Worm (Caenorhabditis elegans): ENCODE data around the gene T13C5.6.

The T13C5.6 gene

ce11 chrX:6230669-6231068 is 23.2 kb upstream of the T13C5.6 start, which contains the start of gene lite-1:
lite-1 (minus strand) TSS chrX:6230769.
- TF ChIP-seq ets-7 (tag; optimal IDR thresholded peaks at IDR 0.05) (no peak), ceh-13 (GFP tag; optimal IDR thresholded peaks at IDR 0.05) (no peak), hmbx-1 (tag; optimal IDR thresholded peaks at IDR 0.05) (no peak), tra-4 (tag; optimal IDR thresholded peaks at IDR 0.05) (no peak), hnd-1 (tag; optimal IDR thresholded peaks at IDR 0.05) (no peak), hmg-4 (GFP tag; optimal IDR thresholded peaks at IDR 0.05) (no peak), sea-1 (GFP tag; conservative IDR thresholded peaks at IDR 0.05) (no peak), scrt-1 (GFP tag; IDR thresholded peaks at IDR 0.05) (no peak), B0310.2 (tag; optimal IDR thresholded peaks at IDR 0.05) (no peak), tbx-37 (GFP tag; conservative IDR thresholded peaks at IDR 0.05) (no peak), F13C5.2 (tag; optimal IDR thresholded peaks at IDR 0.05) (no peak), tbx-11 (GFP tag; IDR thresholded peaks at IDR 0.05) (no peak), ceh-36 (tag; optimal IDR thresholded peaks at IDR 0.05) (no peak), aly-1 (tag; optimal IDR thresholded peaks at IDR 0.05) (no peak), pes-1 (GFP tag; IDR thresholded peaks at IDR 0.05) (no peak)

DNA sequence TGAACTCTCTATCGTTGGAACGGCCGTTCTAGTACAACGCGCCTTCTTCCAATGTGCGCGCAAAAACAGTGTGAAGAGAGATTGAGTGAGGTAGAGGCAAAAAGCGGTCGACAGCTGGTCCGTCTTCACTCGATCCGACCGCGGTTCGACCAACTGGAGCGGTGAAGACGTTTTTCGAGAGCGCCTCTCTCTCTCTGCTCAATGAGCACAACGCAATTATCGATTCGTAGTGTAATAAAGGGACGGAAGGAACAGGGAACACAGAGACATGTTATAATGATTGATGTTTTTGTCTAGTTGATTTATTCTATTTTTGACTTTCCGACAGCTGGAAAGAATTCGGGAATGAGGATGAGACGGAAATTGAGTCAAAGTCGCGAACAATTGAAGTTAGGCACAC is 17.4 kb upstream of the T13C5.6 start:
- TF ChIP-seq tbx-11 (GFP tag; IDR thresholded peaks at IDR 0.05) (no peak), hmg-4 (GFP tag; optimal IDR thresholded peaks at IDR 0.05) (peak; percentile 15)

DNA sequence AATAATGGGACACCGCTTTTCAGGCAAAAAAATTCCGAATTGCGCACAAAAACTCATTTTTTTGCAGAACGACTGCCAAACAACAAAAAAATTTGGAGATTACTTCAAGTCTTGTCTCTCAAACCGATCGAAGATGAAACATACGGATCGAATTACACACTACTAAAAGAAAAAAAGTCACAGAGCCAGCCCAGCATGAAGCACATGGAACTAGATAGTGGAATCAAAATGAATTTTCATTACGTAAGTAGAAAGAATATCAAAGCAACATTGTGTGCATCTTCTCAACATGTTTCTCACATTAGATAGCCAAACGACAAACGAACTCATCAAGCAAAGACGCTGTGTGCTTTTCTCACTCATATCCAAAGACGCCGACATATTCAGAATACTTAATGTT is 13.6 kb upstream of the T13C5.6 start:
- TF ChIP-seq flt-1 (GFP tag; IDR thresholded peaks at IDR 0.05) (no peak), hnd-1 (tag; optimal IDR thresholded peaks at IDR 0.05) (no peak), pes-1 (GFP tag; IDR thresholded peaks at IDR 0.05) (no peak), ceh-13 (GFP tag; optimal IDR thresholded peaks at IDR 0.05) (no peak), scrt-1 (GFP tag; IDR thresholded peaks at IDR 0.05) (no peak), ama-1 (optimal IDR thresholded peaks at IDR 0.05) (no peak), hmbx-1 (tag; optimal IDR thresholded peaks at IDR 0.05) (no peak), hmg-4 (GFP tag; optimal IDR thresholded peaks at IDR 0.05) (no peak), B0310.2 (tag; optimal IDR thresholded peaks at IDR 0.05) (no peak), ceh-36 (tag; optimal IDR thresholded peaks at IDR 0.05) (no peak), aly-1 (tag; optimal IDR thresholded peaks at IDR 0.05) (no peak)

ce11 chrX:6219892-6220291 is 12.4 kb upstream of the T13C5.6 start:
- TF ChIP-seq tbx-37 (GFP tag; conservative IDR thresholded peaks at IDR 0.05): peak; percentile 70
- no peak for TF ChIP-seq hmbx-1 (tag; optimal IDR thresholded peaks at IDR 0.05)
- TF ChIP-seq B0310.2 (tag; optimal IDR thresholded peaks at IDR 0.05): no peak
- peak; percentile 58 for TF ChIP-seq flt-1 (GFP tag; IDR thresholded peaks at IDR 0.05)
- TF ChIP-seq hmg-4 (GFP tag; optimal IDR thresholded peaks at IDR 0.05): peak; percentile 55
- peak; percentile 81 for TF ChIP-seq pes-1 (GFP tag; IDR thresholded peaks at IDR 0.05)
- peak; percentile 13 for TF ChIP-seq ceh-13 (GFP tag; optimal IDR thresholded peaks at IDR 0.05)
- TF ChIP-seq ceh-36 (tag; optimal IDR thresholded peaks at IDR 0.05): peak; percentile 50
- 0 out of 2 replicates have a peak, but pooled peaks have one; percentile 63 for TF ChIP-seq scrt-1 (GFP tag; IDR thresholded peaks at IDR 0.05)
- no peak for TF ChIP-seq ama-1 (optimal IDR thresholded peaks at IDR 0.05)
- 0 out of 2 replicates have a peak, but pooled peaks have one; percentile 42 for TF ChIP-seq sea-1 (GFP tag; conservative IDR thresholded peaks at IDR 0.05)
- TF ChIP-seq hnd-1 (tag; optimal IDR thresholded peaks at IDR 0.05): peak; percentile 38
- TF ChIP-seq aly-1 (tag; optimal IDR thresholded peaks at IDR 0.05): peak; percentile 55
- TF ChIP-seq ets-7 (tag; optimal IDR thresholded peaks at IDR 0.05): peak; percentile 44
- TF ChIP-seq F13C5.2 (tag; optimal IDR thresholded peaks at IDR 0.05): peak; percentile 62
- TF ChIP-seq tbx-11 (GFP tag; IDR thresholded peaks at IDR 0.05): peak; percentile 53; the same call in 1 of the 2 replicates

DNA sequence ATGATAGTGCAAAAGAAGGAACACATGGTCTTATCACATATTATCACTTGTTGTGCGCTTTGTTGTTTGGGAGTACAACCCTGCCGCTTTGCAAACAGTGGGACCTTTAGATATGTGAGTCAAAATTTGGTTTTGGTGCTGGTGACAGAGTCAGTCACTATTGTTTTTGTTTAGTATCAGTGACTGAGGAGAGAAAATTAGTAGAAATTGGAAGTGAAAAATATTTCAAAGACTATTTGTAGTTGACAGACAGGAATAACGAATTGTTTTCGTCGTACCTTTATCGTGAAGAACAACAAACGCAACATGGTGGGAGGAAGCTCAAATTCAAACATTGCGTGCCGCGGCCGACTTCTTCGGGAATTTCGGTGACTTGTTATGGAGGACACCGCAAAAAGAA is 9.1 kb upstream of the T13C5.6 start, which contains the start of gene lrch-1:
TSS of gene lrch-1 (minus strand) at position 101 of the 400 bp plus-strand sequence.
- TF ChIP-seq ama-1 (optimal IDR thresholded peaks at IDR 0.05) (no peak), tra-4 (tag; optimal IDR thresholded peaks at IDR 0.05) (no peak), pes-1 (GFP tag; IDR thresholded peaks at IDR 0.05) (no peak), tbx-37 (GFP tag; conservative IDR thresholded peaks at IDR 0.05) (no peak), tbx-11 (GFP tag; IDR thresholded peaks at IDR 0.05) (no peak), ceh-13 (GFP tag; optimal IDR thresholded peaks at IDR 0.05) (no peak), sea-1 (GFP tag; conservative IDR thresholded peaks at IDR 0.05) (no peak)

DNA sequence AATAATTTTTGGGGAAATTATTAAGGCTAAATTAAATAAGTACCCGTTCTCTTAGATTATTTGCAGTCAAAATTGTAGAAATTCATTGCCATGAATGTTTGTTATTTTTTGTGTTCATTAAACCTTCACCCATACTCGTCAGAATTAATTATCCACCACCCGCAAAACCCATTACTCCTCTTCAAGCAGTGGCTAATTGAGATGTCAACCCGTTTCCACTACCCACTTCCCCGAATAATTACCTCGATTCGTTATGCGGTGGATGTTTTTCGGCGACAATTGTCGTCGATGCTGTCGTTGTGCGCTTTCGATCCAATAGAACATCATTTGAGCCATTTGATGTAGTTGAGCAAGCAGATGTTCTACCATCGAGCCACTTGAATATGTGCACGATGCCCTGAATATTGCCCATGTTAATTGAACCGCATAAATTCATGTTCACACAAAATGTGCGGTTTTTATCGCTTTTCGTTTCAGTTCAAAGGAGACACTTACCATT is 3.9 kb upstream of the T13C5.6 start:
- TF ChIP-seq tbx-11 (GFP tag; IDR thresholded peaks at IDR 0.05) (no peak), aly-1 (tag; optimal IDR thresholded peaks at IDR 0.05) (no peak), scrt-1 (GFP tag; IDR thresholded peaks at IDR 0.05) (no peak), ama-1 (optimal IDR thresholded peaks at IDR 0.05) (no peak), ceh-13 (GFP tag; optimal IDR thresholded peaks at IDR 0.05) (no peak), ets-7 (tag; optimal IDR thresholded peaks at IDR 0.05) (no peak), hmbx-1 (tag; optimal IDR thresholded peaks at IDR 0.05) (no peak), hnd-1 (tag; optimal IDR thresholded peaks at IDR 0.05) (no peak), tbx-37 (GFP tag; conservative IDR thresholded peaks at IDR 0.05) (no peak), hmg-4 (GFP tag; optimal IDR thresholded peaks at IDR 0.05) (no peak), F13C5.2 (tag; optimal IDR thresholded peaks at IDR 0.05) (no peak), sea-1 (GFP tag; conservative IDR thresholded peaks at IDR 0.05) (no peak), B0310.2 (tag; optimal IDR thresholded peaks at IDR 0.05) (no peak), pes-1 (GFP tag; IDR thresholded peaks at IDR 0.05) (no peak), tra-4 (tag; optimal IDR thresholded peaks at IDR 0.05) (no peak), ceh-36 (tag; optimal IDR thresholded peaks at IDR 0.05) (no peak), flt-1 (GFP tag; IDR thresholded peaks at IDR 0.05) (no peak)

- TF ChIP-seq tbx-11 (GFP tag; IDR thresholded peaks at IDR 0.05) (no peak), tbx-37 (GFP tag; conservative IDR thresholded peaks at IDR 0.05) (no peak), tra-4 (tag; optimal IDR thresholded peaks at IDR 0.05) (no peak), hmbx-1 (tag; optimal IDR thresholded peaks at IDR 0.05) (no peak), flt-1 (GFP tag; IDR thresholded peaks at IDR 0.05) (no peak), ceh-36 (tag; optimal IDR thresholded peaks at IDR 0.05) (no peak), hnd-1 (tag; optimal IDR thresholded peaks at IDR 0.05) (no peak)
Observed at ce11 chrX:6208463-6208862, 976 bp upstream of the T13C5.6 start, which contains the start of gene C14F11.7. C14F11.7 (minus strand) TSS chrX:6208563.
